Fruit fly (Drosophila melanogaster): Measurements from ENCODE around the gene dpp.

dpp gene

dm6 chr2L:2420490-2420889, 7.7 kb upstream of the dpp start, which contains the start of gene CG9886:
TSS of gene CG9886 (plus strand) at chr2L:2420830.
- TF ChIP-seq CG8478 (optimal IDR thresholded peaks at IDR 0.05): no peak
- TF ChIP-seq CTCF (optimal IDR thresholded peaks at IDR 0.05): no peak

- no peak for TF ChIP-seq CG8478 (optimal IDR thresholded peaks at IDR 0.05)
Measured at dm6 chr2L:2424497-2424896, 3.7 kb upstream of the dpp start, which contains the start of gene CG44139. TSS of gene CG44139 (plus strand) at chr2L:2424797.

dm6 chr2L:2425652-2426192, 2.5 kb upstream of the dpp start:
- TF ChIP-seq CTCF (optimal IDR thresholded peaks at IDR 0.05): no peak
- no peak for TF ChIP-seq CG8478 (optimal IDR thresholded peaks at IDR 0.05)

- TF ChIP-seq CTCF (optimal IDR thresholded peaks at IDR 0.05) (no peak), CG8478 (optimal IDR thresholded peaks at IDR 0.05) (no peak)
Measured at dm6 chr2L:2426444-2427188, 1.6 kb upstream of the dpp start.

- TF ChIP-seq CTCF (optimal IDR thresholded peaks at IDR 0.05): no peak
- TF ChIP-seq CG8478 (optimal IDR thresholded peaks at IDR 0.05): no peak
Measured at dm6 chr2L:2427384-2428208, 576 bp upstream of the dpp start.

- TF ChIP-seq CG8478 (optimal IDR thresholded peaks at IDR 0.05): no peak
- no peak for TF ChIP-seq CTCF (optimal IDR thresholded peaks at IDR 0.05)
Measured at dm6 chr2L:2429588-2429987, 1.4 kb downstream of the dpp start.

- no peak for TF ChIP-seq CTCF (optimal IDR thresholded peaks at IDR 0.05)
- no peak for TF ChIP-seq CG8478 (optimal IDR thresholded peaks at IDR 0.05)
Measured at dm6 chr2L:2430251-2430650, 2.1 kb downstream of the dpp start.

- TF ChIP-seq CTCF (optimal IDR thresholded peaks at IDR 0.05) (no peak), CG8478 (optimal IDR thresholded peaks at IDR 0.05) (no peak)
Measured at dm6 chr2L:2432809-2433493, 4.8 kb downstream of the dpp start.

- TF ChIP-seq CG8478 (optimal IDR thresholded peaks at IDR 0.05): no peak
- no peak for TF ChIP-seq CTCF (optimal IDR thresholded peaks at IDR 0.05)
Measured at dm6 chr2L:2433494-2434054, 5.4 kb downstream of the dpp start.

dm6 chr2L:2434222-2434621, 6.0 kb downstream of the dpp start:
- TF ChIP-seq CG8478 (optimal IDR thresholded peaks at IDR 0.05) (no peak), CTCF (optimal IDR thresholded peaks at IDR 0.05) (no peak)

- TF ChIP-seq CG8478 (optimal IDR thresholded peaks at IDR 0.05): no peak
- no peak for TF ChIP-seq CTCF (optimal IDR thresholded peaks at IDR 0.05)
Measured at dm6 chr2L:2436258-2436657, 8.1 kb downstream of the dpp start.

dm6 chr2L:2438640-2439276, 10.6 kb downstream of the dpp start:
- TF ChIP-seq CTCF (optimal IDR thresholded peaks at IDR 0.05) (no peak), CG8478 (optimal IDR thresholded peaks at IDR 0.05) (no peak)

dm6 chr2L:2448514-2448913, 20.3 kb downstream of the dpp start:
- TF ChIP-seq CTCF (optimal IDR thresholded peaks at IDR 0.05) (no peak), CG8478 (optimal IDR thresholded peaks at IDR 0.05) (no peak)

- TF ChIP-seq CG8478 (optimal IDR thresholded peaks at IDR 0.05) (no peak), CTCF (optimal IDR thresholded peaks at IDR 0.05) (no peak)
Measured at dm6 chr2L:2449665-2450064, 21.5 kb downstream of the dpp start.

All from S2 (cell line).